Worm (Caenorhabditis elegans): ENCODE results near the gene ape-1.

DNA sequence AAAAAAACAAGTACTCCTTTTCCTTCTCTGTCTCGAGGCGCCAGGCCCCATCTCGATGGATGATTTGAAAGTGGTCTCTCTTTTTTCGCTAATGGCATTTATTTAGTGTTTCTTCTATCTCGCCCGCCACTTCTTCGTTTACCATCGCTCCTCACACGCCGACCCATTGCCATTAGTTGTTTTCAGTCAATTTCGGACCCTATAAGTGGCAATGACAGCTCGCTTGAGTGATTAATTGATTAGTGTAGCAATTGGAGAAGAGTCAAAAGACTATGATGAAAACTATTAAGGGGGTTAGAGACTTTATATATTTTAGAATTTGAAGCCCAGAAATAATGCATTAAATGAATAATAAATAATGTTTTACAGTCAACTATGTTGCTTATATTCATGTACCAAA, 30.6 kb downstream of the ape-1 start:
- TF ChIP-seq ama-1 (optimal IDR thresholded peaks at IDR 0.05) (no peak), pag-3 (tag; optimal IDR thresholded peaks at IDR 0.05; ENCODE audit: borderline replicate concordance) (no peak)

All from whole organism, late embryonic.